Worm (Caenorhabditis elegans) whole organism, L3 larva: ENCODE data around the gene nhr-147.
"Not testable (repeated sequence)": the region's sequence is repeated elsewhere in the genome, so short reads cannot be mapped to it uniquely, and the experiment has no call there.

Experiments used
- R02D3.7 ChIP-seq: fragments of 150-350 bp; optimal IDR thresholded peaks from 2 replicates; lab custom pipeline; 2014; ENCODE audit warnings: missing biosample characterization, missing genetic modification characterization
- aly-2 ChIP-seq: fragments of 150-350 bp; optimal IDR thresholded peaks from 2 replicates; lab custom pipeline; 2014; ENCODE audit warnings: missing biosample characterization, missing genetic modification characterization
- ama-1 ChIP-seq: fragments of 150-350 bp; optimal IDR thresholded peaks from 2 replicates; lab custom pipeline; 2018
- ceh-16 ChIP-seq: sonication (generic microtip); optimal IDR thresholded peaks from 2 replicates; lab custom pipeline; 2017; ENCODE audit warnings: missing biosample characterization, missing genetic modification characterization
- ceh-82 ChIP-seq: fragments of 150-350 bp; optimal IDR thresholded peaks from 2 replicates; lab custom pipeline; 2014; ENCODE audit warnings: missing biosample characterization, missing genetic modification characterization
- daf-12 ChIP-seq: fragments of 150-350 bp; optimal IDR thresholded peaks from 2 replicates; lab custom pipeline; 2014; ENCODE audit warnings: missing biosample characterization, missing genetic modification reagents, missing genetic modification characterization
- elt-1 ChIP-seq: fragments of 150-350 bp; optimal IDR thresholded peaks from 2 replicates; lab custom pipeline; 2014; ENCODE audit warnings: missing biosample characterization, missing genetic modification characterization
- elt-2 ChIP-seq: sonication (generic microtip); optimal IDR thresholded peaks from 2 replicates; lab custom pipeline; 2016; ENCODE audit warnings: missing genetic modification reagents, mild to moderate bottlenecking, missing genetic modification characterization, missing compliant biosample characterization
- elt-3 ChIP-seq, 3 experiments: fragments of 150-350 bp in 1 of 3; sonication (generic microtip) in 2 of 3; optimal IDR thresholded peaks; 2 replicates in 2 of 3; 4 replicates in 1 of 3; lab custom pipeline; 2014 to 2017; ENCODE audit warnings: missing biosample characterization in 3 of 3, missing genetic modification characterization in 3 of 3
- eor-1 ChIP-seq, 2 experiments: fragments of 150-350 bp; optimal IDR thresholded peaks; 2 replicates each; lab custom pipeline; 2014 to 2018; ENCODE audit warnings: missing biosample characterization in 2 of 2, missing genetic modification characterization in 2 of 2
- fkh-10 ChIP-seq: sonication (generic microtip); optimal IDR thresholded peaks from 2 replicates; lab custom pipeline; 2017; ENCODE audit warnings: missing biosample characterization, missing genetic modification reagents, missing genetic modification characterization
- fkh-2 ChIP-seq: fragments of 150-350 bp; optimal IDR thresholded peaks from 2 replicates; lab custom pipeline; 2014; ENCODE audit warnings: missing biosample characterization, missing genetic modification reagents, missing genetic modification characterization
- fos-1 ChIP-seq: fragments of 150-350 bp; optimal IDR thresholded peaks from 2 replicates; lab custom pipeline; 2014; ENCODE audit warnings: missing biosample characterization, missing genetic modification characterization
- jun-1 ChIP-seq: fragments of 150-350 bp; optimal IDR thresholded peaks from 2 replicates; lab custom pipeline; 2014; ENCODE audit warnings: missing biosample characterization, missing genetic modification reagents, missing genetic modification characterization
- lin-39 ChIP-seq: fragments of 150-350 bp; optimal IDR thresholded peaks from 2 replicates; lab custom pipeline; 2018; ENCODE audit warnings: missing biosample characterization, missing genetic modification reagents, missing genetic modification characterization
- lsy-12 ChIP-seq: sonication (generic microtip); optimal IDR thresholded peaks from 2 replicates; lab custom pipeline; 2016; ENCODE audit warnings: mild to moderate bottlenecking, missing genetic modification characterization, missing compliant biosample characterization
- mdl-1 ChIP-seq: fragments of 150-350 bp; optimal IDR thresholded peaks from 2 replicates; lab custom pipeline; 2014; ENCODE audit warnings: missing biosample characterization, missing genetic modification characterization
- mml-1 ChIP-seq: fragments of 150-350 bp; sonication (generic microtip); optimal IDR thresholded peaks from 3 replicates; lab custom pipeline; 2014; ENCODE audit warnings: missing biosample characterization, missing genetic modification characterization
- nfya-1 ChIP-seq: sonication (generic microtip); optimal IDR thresholded peaks from 2 replicates; lab custom pipeline; 2017; ENCODE audit warnings: missing genetic modification characterization, mild to moderate bottlenecking, missing compliant biosample characterization, antibody characterized with exemption, moderate library complexity; ENCODE audit not compliant: insufficient read depth
- nhr-23 ChIP-seq: fragments of 150-350 bp; optimal IDR thresholded peaks from 2 replicates; lab custom pipeline; 2014; ENCODE audit warnings: missing biosample characterization, missing genetic modification reagents, missing genetic modification characterization
- nhr-237 ChIP-seq: fragments of 150-350 bp; optimal IDR thresholded peaks from 2 replicates; lab custom pipeline; 2014; ENCODE audit warnings: missing biosample characterization, missing genetic modification characterization
- nhr-28 ChIP-seq: fragments of 150-350 bp; optimal IDR thresholded peaks from 2 replicates; lab custom pipeline; 2014; ENCODE audit warnings: missing biosample characterization, missing genetic modification characterization
- nhr-43 ChIP-seq: sonication (generic microtip); optimal IDR thresholded peaks from 2 replicates; lab custom pipeline; 2016; ENCODE audit warnings: mild to moderate bottlenecking, missing genetic modification characterization, missing compliant biosample characterization; ENCODE audit not compliant: poor library complexity, severe bottlenecking
- nhr-67 ChIP-seq: fragments of 150-350 bp; optimal IDR thresholded peaks from 2 replicates; lab custom pipeline; 2014; ENCODE audit warnings: missing biosample characterization, missing genetic modification characterization
- nhr-76 ChIP-seq: fragments of 150-350 bp; sonication (generic microtip); optimal IDR thresholded peaks from 5 replicates; lab custom pipeline; 2014; ENCODE audit warnings: missing biosample characterization, missing genetic modification characterization
- pqm-1 ChIP-seq: fragments of 150-350 bp; optimal IDR thresholded peaks from 2 replicates; lab custom pipeline; 2017; ENCODE audit warnings: missing biosample characterization, missing genetic modification characterization, inconsistent platforms
- sea-2 ChIP-seq: fragments of 150-350 bp; sonication (generic microtip); optimal IDR thresholded peaks from 4 replicates; lab custom pipeline; 2014; ENCODE audit warnings: missing biosample characterization, missing genetic modification reagents, missing genetic modification characterization
- skn-1 ChIP-seq: fragments of 150-350 bp; optimal IDR thresholded peaks from 2 replicates; lab custom pipeline; 2014; ENCODE audit warnings: missing biosample characterization, missing genetic modification characterization
- snpc-4 ChIP-seq: fragments of 150-350 bp; optimal IDR thresholded peaks from 2 replicates; lab custom pipeline; 2014; ENCODE audit warnings: missing biosample characterization, missing genetic modification characterization
- tbx-2 ChIP-seq: sonication (generic microtip); optimal IDR thresholded peaks from 2 replicates; lab custom pipeline; 2016; ENCODE audit warnings: mild to moderate bottlenecking, missing genetic modification characterization, missing compliant biosample characterization
- unc-62 ChIP-seq: fragments of 150-350 bp; sonication (generic microtip); optimal IDR thresholded peaks from 4 replicates; lab custom pipeline; 2014; ENCODE audit warnings: missing biosample characterization, missing genetic modification reagents, missing genetic modification characterization
- zag-1 ChIP-seq: fragments of 150-350 bp; optimal IDR thresholded peaks from 2 replicates; lab custom pipeline; 2014; ENCODE audit warnings: missing biosample characterization, missing genetic modification characterization
- ztf-11 ChIP-seq: fragments of 150-350 bp; optimal IDR thresholded peaks from 2 replicates; lab custom pipeline; 2014; ENCODE audit warnings: missing biosample characterization, missing genetic modification characterization
- ztf-4 ChIP-seq: fragments of 150-350 bp; optimal IDR thresholded peaks from 2 replicates; lab custom pipeline; 2014; ENCODE audit warnings: missing biosample characterization, missing genetic modification characterization

nhr-147 gene

DNA sequence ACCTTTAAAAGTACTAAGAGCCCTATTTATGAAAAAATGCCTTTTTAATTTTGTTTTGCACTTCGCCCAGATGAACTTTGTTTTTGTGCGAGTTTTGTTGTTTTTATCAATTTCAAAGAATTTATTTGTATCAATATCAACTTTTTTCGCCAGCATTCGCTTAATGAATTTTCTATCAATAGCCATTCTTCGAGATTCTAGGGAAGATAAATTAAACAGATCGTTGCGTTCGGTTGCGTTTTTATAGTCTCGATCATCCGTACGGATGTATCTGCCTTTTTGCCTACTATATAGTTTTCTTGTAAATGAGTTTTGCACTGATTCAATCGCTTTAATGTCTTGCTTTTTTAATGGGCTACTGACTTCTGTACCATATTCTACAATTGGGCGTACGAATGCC is at the start of gene nhr-147:
Gene nhr-147 (plus strand): TSS at position 301 of the 400 bp plus-strand sequence.
- not testable (repeated sequence) for TF ChIP-seq nhr-67; nhr-76 (tag; lab: Kevin White, UChicago); skn-1 (tag; lab: Kevin White, UChicago)

DNA sequence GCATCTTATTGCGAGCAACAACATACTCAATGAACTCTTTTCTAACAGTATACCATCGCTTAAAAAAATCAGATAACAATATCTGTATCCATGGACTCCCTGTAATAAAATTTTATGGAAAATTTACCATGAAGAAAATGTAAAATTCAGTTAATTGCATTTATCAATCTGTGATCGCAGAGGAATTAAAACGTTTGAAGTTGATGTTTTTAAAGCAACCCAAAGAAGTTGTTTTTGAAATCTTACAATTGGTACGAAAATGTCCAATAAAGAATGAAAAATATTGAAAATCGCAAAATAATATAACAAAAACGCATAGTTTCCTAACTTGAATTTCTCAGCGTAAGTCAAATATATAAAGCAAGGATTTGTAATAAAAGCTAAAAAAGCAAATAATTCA is 48.3 kb upstream of the nhr-147 start, which contains the start of gene srj-32:
Gene srj-32 (minus strand): TSS at position 101 of the 400 bp plus-strand sequence.
- TF ChIP-seq sea-2 (no peak), fos-1 (no peak), ceh-82 (tag; lab: Kevin White, UChicago) (no peak), eor-1 (tag; optimal IDR thresholded peaks at IDR 0.05; lab: Kevin White, UChicago) (no peak), pqm-1 (tag; lab: Kevin White, UChicago) (no peak), ztf-11 (tag; lab: Kevin White, UChicago) (no peak), ztf-4 (no peak), zag-1 (tag; lab: Kevin White, UChicago) (no peak), unc-62 (no peak), lsy-12 (tag; lab: Kevin White, UChicago) (no peak), tbx-2 (tag; lab: Kevin White, UChicago) (no peak), nfya-1 (no peak), nhr-23 (tag; lab: Kevin White, UChicago) (no peak), mdl-1 (tag; lab: Kevin White, UChicago) (no peak), ama-1 (lab: Kevin White, UChicago) (no peak), snpc-4 (tag; lab: Kevin White, UChicago) (no peak), jun-1 (tag; lab: Kevin White, UChicago) (no peak)

DNA sequence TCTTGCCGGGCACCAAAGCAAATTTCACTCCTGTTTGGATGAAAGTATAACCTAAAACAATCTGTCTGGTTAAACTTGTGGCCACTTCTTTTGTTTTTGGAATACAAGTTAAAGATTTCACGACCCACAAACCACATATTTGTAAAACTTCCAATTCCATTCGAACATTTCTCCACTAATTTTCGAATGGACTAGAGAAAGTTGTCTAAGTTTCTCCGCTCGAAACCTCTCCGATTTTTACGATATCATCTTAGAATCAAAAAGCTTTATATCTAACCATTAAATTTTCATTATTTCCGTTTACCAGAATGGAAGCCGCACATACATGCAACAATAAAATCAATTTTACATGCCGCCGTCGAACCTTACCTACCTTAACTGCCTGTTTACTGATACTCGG is 47.1 kb upstream of the nhr-147 start, which contains the start of gene F07G11.3:
Gene F07G11.3 (plus strand): TSS at position 301 of the 400 bp plus-strand sequence.
- no peak for TF ChIP-seq tbx-2 (tag; lab: Kevin White, UChicago)
- TF ChIP-seq mml-1 (tag; lab: Kevin White, UChicago) = no peak
- TF ChIP-seq nhr-43 = no peak
- no peak for TF ChIP-seq snpc-4 (tag; lab: Kevin White, UChicago)
- no peak for TF ChIP-seq unc-62
- TF ChIP-seq lin-39 (tag; lab: Kevin White, UChicago) = no peak
- no peak for TF ChIP-seq elt-1 (tag; lab: Kevin White, UChicago)
- no peak for TF ChIP-seq zag-1 (tag; lab: Kevin White, UChicago)
- no peak for TF ChIP-seq nhr-237 (tag; lab: Kevin White, UChicago)
- no peak for TF ChIP-seq fkh-10 (GFP tag; lab: Kevin White, UChicago)

DNA sequence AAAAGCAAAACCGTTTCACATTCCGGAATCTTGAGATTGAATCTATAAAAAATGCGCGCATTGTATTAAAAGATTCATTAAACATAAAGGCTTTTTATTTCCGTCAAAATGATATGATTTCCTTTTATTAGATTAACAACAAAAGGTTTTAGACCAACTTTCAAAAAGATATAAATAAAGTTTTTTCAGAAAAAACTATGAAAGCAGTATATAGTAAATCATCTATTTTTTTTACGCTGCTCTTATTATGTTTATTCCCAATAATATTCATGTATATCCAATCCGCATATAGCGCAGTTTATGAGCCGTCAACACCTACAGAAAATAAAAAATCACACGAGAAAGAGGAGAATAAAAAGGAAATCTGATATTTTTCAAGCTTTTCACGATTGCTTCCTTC is 41.1 kb upstream of the nhr-147 start, which contains the start of gene F07G11.2:
Gene F07G11.2 (plus strand): TSS at position 301 of the 400 bp plus-strand sequence.
- not testable (repeated sequence) for TF ChIP-seq nhr-28, daf-12, elt-2 (tag; lab: Kevin White, UChicago)

DNA sequence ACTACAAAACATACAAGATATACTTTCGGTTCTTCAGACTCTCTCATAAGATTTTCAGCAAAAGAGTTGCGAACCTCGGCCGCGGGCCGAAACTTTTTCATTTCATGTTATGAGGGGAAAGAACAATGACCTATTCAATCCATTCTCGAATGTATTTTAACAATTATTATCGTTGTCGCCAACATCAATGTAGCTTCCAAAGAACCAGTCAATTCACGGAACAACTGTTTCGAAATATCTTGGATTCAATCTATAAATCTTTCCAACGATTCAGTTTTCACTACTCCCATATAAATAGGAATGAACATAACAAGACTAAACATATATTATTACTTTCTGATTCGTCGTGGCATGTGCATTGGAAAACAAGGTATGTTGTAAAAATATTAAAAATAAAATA is 38.5 kb upstream of the nhr-147 start, which contains the start of gene F07G11.1:
Gene F07G11.1 (plus strand): TSS at position 301 of the 400 bp plus-strand sequence.
- TF ChIP-seq daf-12 (tag; lab: Kevin White, UChicago) = no peak
- TF ChIP-seq nhr-23 (tag; lab: Kevin White, UChicago) = no peak
- no peak for TF ChIP-seq mdl-1 (tag; lab: Kevin White, UChicago)
- no peak for TF ChIP-seq mml-1 (tag; lab: Kevin White, UChicago)
- no peak for TF ChIP-seq ceh-16 (tag; lab: Kevin White, UChicago)

DNA sequence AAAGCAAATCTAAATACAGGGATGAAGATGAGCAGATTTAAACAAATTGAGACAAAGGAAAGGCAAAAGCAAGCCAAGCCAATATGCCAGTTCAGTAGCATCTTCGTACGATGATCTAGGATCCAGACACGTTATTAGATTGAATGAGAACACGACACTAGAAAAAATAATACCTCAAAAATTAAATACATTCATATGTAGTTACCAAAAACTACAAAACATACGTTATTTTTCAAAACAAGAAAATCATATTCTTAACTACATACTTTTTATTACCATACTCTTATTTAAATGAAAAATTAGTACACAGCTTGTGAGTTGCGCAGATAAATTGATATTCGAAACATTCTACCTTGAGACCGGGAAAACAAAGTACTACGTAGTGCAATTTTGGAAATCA is 32.4 kb upstream of the nhr-147 start, which contains the start of gene srx-6:
Gene srx-6 (minus strand): TSS at position 101 of the 400 bp plus-strand sequence.
- no peak for TF ChIP-seq lin-39 (tag; lab: Kevin White, UChicago)
- TF ChIP-seq aly-2 (tag; lab: Kevin White, UChicago) = no peak
- TF ChIP-seq ama-1 (lab: Kevin White, UChicago) = no peak
- no peak for TF ChIP-seq daf-12 (tag; lab: Kevin White, UChicago)
- TF ChIP-seq fkh-2 (tag; lab: Kevin White, UChicago) = no peak
- TF ChIP-seq unc-62 = no peak
- TF ChIP-seq snpc-4 (tag; lab: Kevin White, UChicago) = no peak
- TF ChIP-seq jun-1 (tag; lab: Kevin White, UChicago) = no peak
- no peak for TF ChIP-seq elt-1 (tag; lab: Kevin White, UChicago)
- TF ChIP-seq nhr-67 = no peak
- no peak for TF ChIP-seq R02D3.7 (tag; lab: Kevin White, UChicago)
- no peak for TF ChIP-seq skn-1 (tag; lab: Kevin White, UChicago)
- no peak for TF ChIP-seq pqm-1 (tag; lab: Kevin White, UChicago)
- TF ChIP-seq lsy-12 (tag; lab: Kevin White, UChicago) = no peak
- TF ChIP-seq elt-3 (tag; optimal IDR thresholded peaks at IDR 0.05; lab: Kevin White, UChicago) = no peak
- no peak for TF ChIP-seq ztf-4
